Worm (Caenorhabditis elegans): Measurements from ENCODE around the gene gck-3.
"Not testable (repeated sequence)": the region's sequence is repeated elsewhere in the genome, so short reads cannot be mapped to it uniquely, and the experiment has no call there.

The gck-3 gene

ce11 chrV:17966747-17967146 lies at the start of gene gck-3:
Gene gck-3 (minus strand): TSS chrV:17966847.
- no peak for TF ChIP-seq him-1 (tag; optimal IDR thresholded peaks at IDR 0.05)
- TF ChIP-seq dao-5 (tag; optimal IDR thresholded peaks at IDR 0.05), result no peak
- TF ChIP-seq W03F9.2 (tag; optimal IDR thresholded peaks at IDR 0.05), result no peak

DNA sequence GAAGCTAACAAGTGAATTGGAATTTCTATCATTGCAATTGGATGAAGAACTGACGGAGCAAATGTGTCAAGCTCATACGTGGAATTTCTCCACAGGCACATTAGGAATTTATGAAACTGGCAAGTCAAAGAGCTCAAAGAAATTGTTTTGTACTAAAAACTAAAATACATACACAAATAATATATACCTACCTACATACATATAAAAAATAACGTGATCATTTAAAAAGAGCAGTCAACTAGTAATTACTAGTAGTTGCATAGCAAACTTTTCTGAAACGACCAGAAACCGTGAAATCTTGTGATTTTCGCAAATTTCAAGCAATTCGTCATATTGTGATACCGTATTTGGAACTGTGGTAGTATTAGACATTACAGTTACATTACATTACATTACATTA lies 47.5 kb upstream of the gck-3 start, which contains the start of gene srh-133:
TSS of gene srh-133 (minus strand) at position 101 of the 400 bp plus-strand sequence.
- no peak for TF ChIP-seq him-1 (tag; optimal IDR thresholded peaks at IDR 0.05)
- TF ChIP-seq W03F9.2 (tag; optimal IDR thresholded peaks at IDR 0.05), result no peak
- TF ChIP-seq dao-5 (tag; optimal IDR thresholded peaks at IDR 0.05), result no peak

- TF ChIP-seq W03F9.2, him-1, dao-5 (tag; optimal IDR thresholded peaks at IDR 0.05): not testable (repeated sequence)
Measured at ce11 chrV:18010737-18011136, 44.1 kb upstream of the gck-3 start, which contains the start of gene Y59A8B.26. Gene Y59A8B.26 (minus strand): TSS chrV:18010837.

DNA sequence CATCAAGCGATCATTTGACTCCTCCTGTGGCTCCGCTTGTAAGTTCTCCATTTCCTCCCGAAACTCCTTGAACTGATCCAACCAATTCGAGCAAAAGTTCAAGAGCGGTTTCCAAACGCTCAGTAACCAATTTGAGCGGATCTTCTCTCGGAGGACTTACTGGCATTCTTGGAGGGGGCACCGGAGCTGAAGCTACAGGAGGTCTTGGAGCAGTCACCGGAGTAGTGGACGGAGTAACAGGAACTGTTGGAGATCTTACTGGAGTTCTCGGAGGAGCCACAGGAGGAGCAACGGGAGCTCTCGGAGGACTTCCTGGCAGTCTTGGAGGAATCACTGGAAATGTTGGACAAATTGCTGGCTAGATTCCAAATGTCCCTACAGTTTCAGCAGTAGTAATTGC lies 42.0 kb upstream of the gck-3 start:
- TF ChIP-seq W03F9.2 (tag; optimal IDR thresholded peaks at IDR 0.05), result no peak
- TF ChIP-seq him-1 (tag; optimal IDR thresholded peaks at IDR 0.05), result no peak
- TF ChIP-seq dao-5 (tag; optimal IDR thresholded peaks at IDR 0.05), result no peak

ce11 chrV:18006930-18007329 lies 40.3 kb upstream of the gck-3 start, which contains the start of gene Y59A8B.19:
Gene Y59A8B.19 (plus strand): TSS chrV:18007230.
- not testable (repeated sequence) for TF ChIP-seq him-1, dao-5, W03F9.2 (tag; optimal IDR thresholded peaks at IDR 0.05)

- no peak for TF ChIP-seq him-1 (tag; optimal IDR thresholded peaks at IDR 0.05)
- no peak for TF ChIP-seq W03F9.2 (tag; optimal IDR thresholded peaks at IDR 0.05)
- no peak for TF ChIP-seq dao-5 (tag; optimal IDR thresholded peaks at IDR 0.05)
Measured at ce11 chrV:18003876-18004275, 37.2 kb upstream of the gck-3 start.

- no peak for TF ChIP-seq him-1 (tag; optimal IDR thresholded peaks at IDR 0.05)
- no peak for TF ChIP-seq W03F9.2 (tag; optimal IDR thresholded peaks at IDR 0.05)
- no peak for TF ChIP-seq dao-5 (tag; optimal IDR thresholded peaks at IDR 0.05)
Measured at ce11 chrV:18001268-18001667, 34.6 kb upstream of the gck-3 start, which contains the start of gene lon-8. Gene lon-8 (minus strand): TSS chrV:18001368.

DNA sequence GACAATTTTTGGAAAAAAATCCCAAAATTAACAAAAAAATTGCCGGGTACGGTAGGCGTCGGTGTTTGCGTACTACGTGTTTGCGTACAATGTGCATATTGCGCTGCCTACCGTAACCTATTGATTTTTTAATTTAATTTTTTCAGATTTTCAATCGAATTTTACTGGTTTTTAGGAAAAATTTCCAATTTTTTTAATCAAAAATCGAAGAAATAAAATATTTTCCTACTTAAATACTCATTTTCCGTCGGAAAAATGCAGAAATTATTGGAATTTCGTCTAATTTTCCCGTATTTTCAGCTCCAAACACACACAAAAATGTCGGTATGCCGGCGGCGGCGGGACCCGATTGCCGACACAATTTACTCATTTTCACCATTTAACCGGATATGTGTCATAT lies 19.3 kb upstream of the gck-3 start, which contains the start of gene Y59A8B.21:
TSS of gene Y59A8B.21 (plus strand) at position 301 of the 400 bp plus-strand sequence.
- no peak for TF ChIP-seq dao-5 (tag; optimal IDR thresholded peaks at IDR 0.05)
- no peak for TF ChIP-seq him-1 (tag; optimal IDR thresholded peaks at IDR 0.05)
- no peak for TF ChIP-seq W03F9.2 (tag; optimal IDR thresholded peaks at IDR 0.05)

DNA sequence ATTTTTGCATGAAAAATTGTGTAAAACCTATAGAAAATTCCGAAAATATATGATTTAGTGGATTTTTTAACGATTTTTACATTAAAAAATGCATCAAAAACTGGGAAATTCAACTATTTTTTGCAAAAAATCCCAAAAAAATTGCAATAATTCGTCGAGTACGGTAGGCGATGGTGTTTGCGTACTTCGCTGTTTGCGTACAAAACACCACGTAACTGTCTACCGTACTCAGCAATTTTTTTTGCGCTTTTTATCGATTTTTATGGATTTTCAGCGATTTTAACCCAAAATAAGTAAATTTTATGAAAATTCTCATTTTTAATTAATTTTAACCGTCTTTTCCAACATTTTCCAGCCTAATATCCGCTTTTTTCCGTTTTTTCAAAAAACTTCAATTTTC lies 16.3 kb upstream of the gck-3 start:
- TF ChIP-seq W03F9.2 (tag; optimal IDR thresholded peaks at IDR 0.05) (no peak), dao-5 (tag; optimal IDR thresholded peaks at IDR 0.05) (no peak), him-1 (tag; optimal IDR thresholded peaks at IDR 0.05) (no peak)

DNA sequence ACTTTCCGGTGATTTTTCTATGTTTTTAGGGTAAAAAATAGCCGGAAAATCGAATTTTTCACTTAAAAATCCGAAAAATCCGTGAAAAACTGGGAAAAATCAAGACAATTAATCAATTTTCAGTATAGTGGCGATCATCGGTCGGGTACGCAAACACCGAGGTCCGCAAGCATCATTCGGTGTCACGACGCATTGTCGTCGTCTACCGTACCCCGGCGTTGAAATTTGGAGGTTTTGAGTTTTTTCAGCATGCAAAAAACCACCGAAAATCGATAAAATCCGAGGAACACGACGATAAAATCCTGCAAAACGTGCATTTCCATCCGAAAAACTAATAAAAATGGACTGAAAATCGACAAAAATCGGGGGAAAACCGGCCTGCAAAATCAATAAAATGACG lies 15.1 kb upstream of the gck-3 start:
- TF ChIP-seq W03F9.2 (tag; optimal IDR thresholded peaks at IDR 0.05), result no peak
- no peak for TF ChIP-seq him-1 (tag; optimal IDR thresholded peaks at IDR 0.05)
- TF ChIP-seq dao-5 (tag; optimal IDR thresholded peaks at IDR 0.05), result no peak

- TF ChIP-seq him-1 (tag; optimal IDR thresholded peaks at IDR 0.05), result no peak
- TF ChIP-seq dao-5 (tag; optimal IDR thresholded peaks at IDR 0.05), result no peak
- TF ChIP-seq W03F9.2 (tag; optimal IDR thresholded peaks at IDR 0.05), result no peak
Measured at ce11 chrV:17979789-17980188, 13.1 kb upstream of the gck-3 start, which contains the start of gene snx-6. Gene snx-6 (minus strand): TSS chrV:17980082.

DNA sequence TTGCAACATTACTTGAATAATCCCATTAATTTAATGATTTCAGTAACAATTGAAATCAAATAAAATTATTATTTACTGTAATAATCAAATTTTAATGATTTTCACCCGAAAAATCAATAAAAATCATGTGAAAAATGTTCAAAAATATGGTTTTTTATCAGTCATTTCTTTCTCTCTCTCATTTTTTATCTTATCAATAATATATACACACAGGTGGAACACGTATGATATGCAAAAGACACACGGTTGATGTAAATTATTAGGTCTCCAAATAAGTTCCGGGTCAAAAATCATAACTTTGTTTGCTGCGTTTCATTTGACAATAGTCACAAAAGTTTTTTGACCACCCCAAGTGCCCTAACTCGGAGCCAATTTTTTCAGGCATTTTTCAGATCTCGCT lies 11.6 kb upstream of the gck-3 start:
- TF ChIP-seq dao-5 (tag; optimal IDR thresholded peaks at IDR 0.05) (no peak), him-1 (tag; optimal IDR thresholded peaks at IDR 0.05) (no peak), W03F9.2 (tag; optimal IDR thresholded peaks at IDR 0.05) (no peak)

- no peak for TF ChIP-seq W03F9.2 (tag; optimal IDR thresholded peaks at IDR 0.05)
- no peak for TF ChIP-seq dao-5 (tag; optimal IDR thresholded peaks at IDR 0.05)
- TF ChIP-seq him-1 (tag; optimal IDR thresholded peaks at IDR 0.05), result no peak
Measured at ce11 chrV:17962500-17962899, 4.1 kb downstream of the gck-3 start.

DNA sequence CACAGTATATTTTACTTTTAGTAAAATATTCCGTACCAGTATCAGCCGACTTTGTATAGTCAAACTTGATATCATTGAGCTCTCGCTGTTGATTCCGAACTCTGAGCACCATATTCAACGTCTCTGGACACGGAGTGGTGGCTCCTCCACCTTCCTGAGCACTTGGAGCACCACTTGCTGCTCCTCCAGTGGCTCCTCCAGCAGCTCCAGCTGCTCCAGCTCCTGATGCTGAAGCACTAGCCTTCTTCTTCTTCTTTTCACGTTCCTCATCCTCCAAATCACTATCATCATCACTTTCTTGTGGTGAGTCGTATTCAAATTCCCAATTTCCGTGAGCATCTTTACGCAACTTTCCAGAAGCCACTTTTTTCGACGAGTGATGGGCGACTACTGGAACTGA lies 10.5 kb downstream of the gck-3 start:
- TF ChIP-seq W03F9.2 (tag; optimal IDR thresholded peaks at IDR 0.05) (no peak), him-1 (tag; optimal IDR thresholded peaks at IDR 0.05) (no peak), dao-5 (tag; optimal IDR thresholded peaks at IDR 0.05) (no peak)

- no peak for TF ChIP-seq W03F9.2 (tag; optimal IDR thresholded peaks at IDR 0.05)
- no peak for TF ChIP-seq dao-5 (tag; optimal IDR thresholded peaks at IDR 0.05)
- TF ChIP-seq him-1 (tag; optimal IDR thresholded peaks at IDR 0.05), result no peak
Measured at ce11 chrV:17952280-17952679, 14.4 kb downstream of the gck-3 start.
